Fruit fly (Drosophila melanogaster): ENCODE results near the gene CkIalpha.

The CkIalpha gene

DNA sequence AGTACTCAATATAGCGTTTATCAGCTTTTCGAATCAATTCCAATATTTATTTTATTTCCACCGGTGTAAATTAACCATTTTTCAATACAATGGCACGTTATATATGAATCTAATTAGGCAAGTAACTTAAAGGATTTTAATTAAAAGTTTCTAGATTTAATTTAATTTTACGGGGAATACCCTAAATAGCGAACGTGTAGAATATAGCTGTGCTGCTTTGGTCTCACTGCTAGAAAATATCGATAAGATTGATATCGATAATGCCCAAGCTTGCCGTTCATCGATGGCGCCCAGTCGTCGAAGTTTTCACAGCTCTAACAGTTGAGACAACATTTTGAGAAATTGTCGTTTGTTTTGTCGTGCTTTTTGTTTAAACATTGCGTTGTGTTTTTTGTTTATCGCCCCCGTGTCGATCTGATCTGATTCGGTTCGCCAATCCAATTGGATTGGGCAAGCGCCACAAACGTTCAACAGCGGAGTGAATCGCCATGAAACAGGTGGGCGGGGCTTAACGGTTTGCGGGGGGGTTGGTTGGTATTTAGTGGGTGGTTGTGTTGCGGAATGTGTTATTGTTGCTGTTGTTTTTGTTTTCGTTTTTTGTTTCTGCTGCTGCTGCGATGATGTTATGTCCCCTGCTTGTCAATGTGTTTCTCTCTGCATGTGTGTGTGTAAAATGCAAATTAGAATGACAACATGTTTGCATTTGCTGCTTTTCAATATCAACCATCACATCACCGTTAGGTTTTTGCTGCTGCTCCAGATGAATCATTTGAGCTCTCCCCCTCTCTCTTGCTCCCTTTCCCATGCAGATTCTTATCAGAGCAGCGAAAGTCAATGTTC, 21.9 kb upstream of the CkIalpha start, which contains the start of gene Tomosyn (continued):
- TF ChIP-seq nau (GFP tag; optimal IDR thresholded peaks at IDR 0.05) (no peak), vfl (GFP tag; optimal IDR thresholded peaks at IDR 0.05) (no peak), slou (GFP tag; optimal IDR thresholded peaks at IDR 0.05) (no peak), Atf-2 (GFP tag; optimal IDR thresholded peaks at IDR 0.05) (no peak), CG8359 (GFP tag; optimal IDR thresholded peaks at IDR 0.05; ENCODE audit: borderline replicate concordance) (no peak), CG7372 (GFP tag; IDR thresholded peaks at IDR 0.05) (no peak), Bteb2 (GFP tag; optimal IDR thresholded peaks at IDR 0.05) (peak; percentile 2), toy (GFP tag; IDR thresholded peaks at IDR 0.05) (no peak), Dll (GFP tag; IDR thresholded peaks at IDR 0.05; ENCODE audit: partially characterized antibody) (peak; percentile 75), amos (GFP tag; IDR thresholded peaks at IDR 0.05; ENCODE audit: partially characterized antibody) (peak; percentile 82), stc (GFP tag; IDR thresholded peaks at IDR 0.05) (no peak), br (optimal IDR thresholded peaks at IDR 0.05) (no peak), NfI (GFP tag; optimal IDR thresholded peaks at IDR 0.05) (peak; percentile 7), CG1647 (GFP tag; optimal IDR thresholded peaks at IDR 0.05) (no peak), NFAT (GFP tag; IDR thresholded peaks at IDR 0.05) (no peak), CG9817 (tag; optimal IDR thresholded peaks at IDR 0.05) (peak; percentile 28), Sry-δ (GFP tag; optimal IDR thresholded peaks at IDR 0.05) (peak; percentile 90), Asciz (GFP tag; optimal IDR thresholded peaks at IDR 0.05) (no peak), Sox100B (GFP tag; optimal IDR thresholded peaks at IDR 0.05) (no peak), CG14667 (GFP tag; IDR thresholded peaks at IDR 0.05) (no peak), lilli (GFP tag; optimal IDR thresholded peaks at IDR 0.05) (peak; percentile 59), Six4 (GFP tag; optimal IDR thresholded peaks at IDR 0.05) (no peak), h (optimal IDR thresholded peaks at IDR 0.05) (no peak), Fer1 (GFP tag; optimal IDR thresholded peaks at IDR 0.05) (peak; percentile 17), Dip3 (GFP tag; optimal IDR thresholded peaks at IDR 0.05) (peak; percentile 24), sug (tag; optimal IDR thresholded peaks at IDR 0.05) (peak; percentile 96), Neu2 (GFP tag; optimal IDR thresholded peaks at IDR 0.05; ENCODE audit: borderline replicate concordance) (no peak), zfh2 (GFP tag; optimal IDR thresholded peaks at IDR 0.05) (peak; percentile 46), HmgD (GFP tag; optimal IDR thresholded peaks at IDR 0.05) (no peak), CG3838 (GFP tag; optimal IDR thresholded peaks at IDR 0.05) (no peak), CG14441 (GFP tag; IDR thresholded peaks at IDR 0.05) (no peak), tio (GFP tag; optimal IDR thresholded peaks at IDR 0.05) (no peak), CG30403 (GFP tag; optimal IDR thresholded peaks at IDR 0.05) (peak; percentile 41), CG7786 (GFP tag; optimal IDR thresholded peaks at IDR 0.05) (no peak), tna (GFP tag; IDR thresholded peaks at IDR 0.05; ENCODE audit: partially characterized antibody) (peak; percentile 54; the same call in 1 of the 2 replicates), CG7928 (GFP tag; optimal IDR thresholded peaks at IDR 0.05) (no peak), CG2889 (GFP tag; IDR thresholded peaks at IDR 0.05) (no peak), Dad (GFP tag; optimal IDR thresholded peaks at IDR 0.05) (no peak), jigr1 (GFP tag; IDR thresholded peaks at IDR 0.05) (no peak), az2 (GFP tag; optimal IDR thresholded peaks at IDR 0.05) (peak; percentile 25), CG2129 (GFP tag; IDR thresholded peaks at IDR 0.05; ENCODE audit: partially characterized antibody) (peak; percentile 33; the same call in 1 of the 2 replicates), prd (optimal IDR thresholded peaks at IDR 0.05) (no peak), prd (GFP tag; IDR thresholded peaks at IDR 0.05) (peak; percentile 41; the same call in 1 of the 3 replicates), CG10147 (GFP tag; optimal IDR thresholded peaks at IDR 0.05) (peak; percentile 12), CG2678 (tag; optimal IDR thresholded peaks at IDR 0.05) (peak; percentile 59), CG2202 (tag; optimal IDR thresholded peaks at IDR 0.05) (no peak), Ptx1 (GFP tag; IDR thresholded peaks at IDR 0.05) (peak; percentile 23; the same call in 1 of the 2 replicates), Rfx (GFP tag; IDR thresholded peaks at IDR 0.05) (peak; percentile 53), CG4617 (GFP tag; optimal IDR thresholded peaks at IDR 0.05; ENCODE audit: borderline replicate concordance) (no peak), ara (GFP tag; IDR thresholded peaks at IDR 0.05) (0 out of 2 replicates have a peak, but pooled peaks have one; percentile 11)

Data from whole organism, embryonic.